Fruit fly (Drosophila melanogaster) whole organism, pupa: Measurements from ENCODE around the gene twe.

Experiments
- CG10348 ChIP-seq: fragments of 200-800 bp; sonication (Bioruptor generic); IDR thresholded peaks from 2 replicates; pipeline ENCODE4 v1.3.6; 2022; ENCODE audit warnings: missing biosample characterization, missing genetic modification characterization
- CG12605 ChIP-seq: fragments of 200-800 bp; sonication (Bioruptor generic); IDR thresholded peaks from 2 replicates; pipeline ENCODE4 v1.3.6; 2022; ENCODE audit warnings: missing biosample characterization, missing genetic modification characterization
- CG13204 ChIP-seq: fragments of 200-800 bp; sonication (Bioruptor generic); optimal IDR thresholded peaks from 2 replicates; lab custom pipeline; 2018; ENCODE audit warnings: missing biosample characterization, mild to moderate bottlenecking, missing genetic modification characterization, moderate library complexity
- CG14655 ChIP-seq: fragments of 200-800 bp; sonication (Bioruptor generic); optimal IDR thresholded peaks from 3 replicates; lab custom pipeline; 2017; ENCODE audit warnings: mild to moderate bottlenecking, missing biosample characterization, missing genetic modification reagents, missing genetic modification characterization
- CG15710 ChIP-seq: fragments of 200-800 bp; sonication (Bioruptor generic); optimal IDR thresholded peaks from 2 replicates; lab custom pipeline; 2018; ENCODE audit warnings: missing biosample characterization, mild to moderate bottlenecking, missing genetic modification characterization, moderate library complexity
- CG17806 ChIP-seq: fragments of 200-800 bp; sonication (Bioruptor generic); optimal IDR thresholded peaks from 2 replicates; lab custom pipeline; 2018; ENCODE audit warnings: missing biosample characterization, mild to moderate bottlenecking, missing genetic modification characterization, moderate library complexity
- CG32121 ChIP-seq: fragments of 200-800 bp; sonication (Bioruptor generic); IDR thresholded peaks from 2 replicates; pipeline ENCODE4 v1.3.6; 2022; ENCODE audit warnings: missing biosample characterization, missing genetic modification characterization
- CG34367 ChIP-seq: fragments of 200-800 bp; sonication (Bioruptor generic); optimal IDR thresholded peaks from 2 replicates; lab custom pipeline; 2018; ENCODE audit warnings: missing biosample characterization, mild to moderate bottlenecking, missing genetic modification characterization
- CG4496 ChIP-seq: fragments of 200-800 bp; sonication (Bioruptor generic); IDR thresholded peaks from 3 replicates; pipeline ENCODE4 v1.3.6; 2022; ENCODE audit warnings: missing biosample characterization, missing genetic modification characterization
- CG8159 ChIP-seq: fragments of 200-800 bp; sonication (Bioruptor generic); optimal IDR thresholded peaks from 3 replicates; lab custom pipeline; 2018; ENCODE audit warnings: missing biosample characterization, mild to moderate bottlenecking, missing genetic modification characterization, moderate library complexity
- CG8301 ChIP-seq: fragments of 200-800 bp; sonication (Bioruptor generic); optimal IDR thresholded peaks from 2 replicates; lab custom pipeline; 2018; ENCODE audit warnings: missing biosample characterization, mild to moderate bottlenecking, missing genetic modification characterization
- CG9948 ChIP-seq: fragments of 200-800 bp; sonication (Bioruptor generic); optimal IDR thresholded peaks from 2 replicates; lab custom pipeline; 2018; ENCODE audit warnings: missing biosample characterization, mild to moderate bottlenecking, missing genetic modification characterization, moderate library complexity
- D1 ChIP-seq: fragments of 200-800 bp; sonication (Bioruptor generic); optimal IDR thresholded peaks from 2 replicates; lab custom pipeline; 2018; ENCODE audit warnings: missing biosample characterization, mild to moderate bottlenecking, missing genetic modification characterization, moderate library complexity
- EcR ChIP-seq: fragments of 200-800 bp; sonication (Bioruptor generic); optimal IDR thresholded peaks from 3 replicates; lab custom pipeline; 2019; ENCODE audit warnings: missing biosample characterization, missing genetic modification characterization, mild to moderate bottlenecking, moderate library complexity, missing genetic modification reagents
- Ets98B ChIP-seq: fragments of 200-800 bp; sonication (Bioruptor generic); IDR thresholded peaks from 2 replicates; pipeline ENCODE4 v1.3.6; 2022; ENCODE audit warnings: missing biosample characterization, missing genetic modification characterization
- Pif1A ChIP-seq: fragments of 200-800 bp; sonication (Bioruptor generic); optimal IDR thresholded peaks from 3 replicates; lab custom pipeline; 2016; ENCODE audit warnings: missing biosample characterization, missing genetic modification characterization
- Pif1B ChIP-seq: fragments of 200-800 bp; sonication (Bioruptor generic); optimal IDR thresholded peaks from 3 replicates; lab custom pipeline; 2016; ENCODE audit warnings: missing biosample characterization, missing genetic modification characterization
- Snoo ChIP-seq: fragments of 200-800 bp; sonication (Bioruptor generic); optimal IDR thresholded peaks from 3 replicates; lab custom pipeline; 2017; ENCODE audit warnings: missing biosample characterization, mild to moderate bottlenecking, missing genetic modification characterization, inconsistent platforms
- fd96Ca ChIP-seq: fragments of 200-800 bp; sonication (Bioruptor generic); IDR thresholded peaks from 3 replicates; pipeline ENCODE4 v1.3.6; 2022; ENCODE audit warnings: missing biosample characterization, missing genetic modification characterization
- gl ChIP-seq: fragments of 200-800 bp; sonication (Bioruptor generic); optimal IDR thresholded peaks from 2 replicates; lab custom pipeline; 2018; ENCODE audit warnings: missing biosample characterization, mild to moderate bottlenecking, missing genetic modification characterization
- rn ChIP-seq: fragments of 200-800 bp; sonication (Bioruptor generic); IDR thresholded peaks from 2 replicates; pipeline ENCODE4 v1.3.6; 2022; ENCODE audit warnings: missing biosample characterization, missing genetic modification characterization

Gene twe

dm6 chr2L:16277922-16278321 is 16.2 kb upstream of the twe start:
- no peak for TF ChIP-seq EcR (GFP tag; lab: Kevin White, UChicago)

- TF ChIP-seq Ets98B, result no peak
- no peak for TF ChIP-seq CG32121 (GFP tag; lab: Robert Waterston, UW)
- TF ChIP-seq CG34367 (tag; lab: Kevin White, UChicago), result no peak
- 0 out of 3 replicates have a peak, but pooled peaks have one; percentile 35 for TF ChIP-seq CG4496 (GFP tag; lab: Robert Waterston, UW)
- TF ChIP-seq, all 21 proteins: peak for 1
Measured at dm6 chr2L:16276820-16277219, 15.1 kb upstream of the twe start.

dm6 chr2L:16275809-16276178 is 14.1 kb upstream of the twe start:
- TF ChIP-seq fd96Ca (GFP tag; lab: Robert Waterston, UW) (peak; percentile 65; the same call in 2 of the 3 replicates), EcR (GFP tag; lab: Kevin White, UChicago) (peak; percentile 89), CG8301 (tag; lab: Kevin White, UChicago) (peak; percentile 71), CG8159 (tag; lab: Kevin White, UChicago) (peak; percentile 67), CG32121 (GFP tag; lab: Robert Waterston, UW) (peak; percentile 79; the same call in 1 of the 2 replicates), Ets98B (peak; percentile 66), CG10348 (GFP tag; lab: Robert Waterston, UW) (no peak; the same call in 1 of the 2 replicates), rn (0 out of 2 replicates have a peak, but pooled peaks have one; percentile 40), CG15710 (peak; percentile 32), CG12605 (GFP tag; lab: Robert Waterston, UW) (no peak), Pif1A (GFP tag; lab: Kevin White, UChicago) (peak; percentile 68), Snoo (tag; lab: Kevin White, UChicago) (peak; percentile 15), CG4496 (GFP tag; lab: Robert Waterston, UW) (peak; percentile 82), D1 (no peak), CG9948 (tag; lab: Kevin White, UChicago) (peak; percentile 49), CG14655 (GFP tag; lab: Kevin White, UChicago) (peak; percentile 71), CG13204 (no peak), CG34367 (tag; lab: Kevin White, UChicago) (peak; percentile 7), CG17806 (tag; lab: Kevin White, UChicago) (peak; percentile 51), gl (tag; lab: Kevin White, UChicago) (no peak), Pif1B (GFP tag; lab: Kevin White, UChicago) (peak; percentile 34)

dm6 chr2L:16275177-16275808 is 13.6 kb upstream of the twe start:
- TF ChIP-seq CG12605 (GFP tag; lab: Robert Waterston, UW) (no peak), D1 (no peak), Snoo (tag; lab: Kevin White, UChicago) (no peak), EcR (GFP tag; lab: Kevin White, UChicago) (no peak), Pif1A (GFP tag; lab: Kevin White, UChicago) (no peak)

- TF ChIP-seq CG32121 (GFP tag; lab: Robert Waterston, UW) (peak; percentile 62), CG8301 (tag; lab: Kevin White, UChicago) (no peak), CG34367 (tag; lab: Kevin White, UChicago) (no peak), Pif1B (GFP tag; lab: Kevin White, UChicago) (peak; percentile 21), CG8159 (tag; lab: Kevin White, UChicago) (no peak), CG14655 (GFP tag; lab: Kevin White, UChicago) (no peak), Ets98B (no peak; the same call in 1 of the 2 replicates), fd96Ca (GFP tag; lab: Robert Waterston, UW) (peak; percentile 46; the same call in 1 of the 3 replicates), CG10348 (GFP tag; lab: Robert Waterston, UW) (no peak), CG17806 (tag; lab: Kevin White, UChicago) (no peak), gl (tag; lab: Kevin White, UChicago) (no peak), CG13204 (no peak), Pif1A (GFP tag; lab: Kevin White, UChicago) (no peak), CG4496 (GFP tag; lab: Robert Waterston, UW) (peak; percentile 44; the same call in 2 of the 3 replicates), CG9948 (tag; lab: Kevin White, UChicago) (no peak), EcR (GFP tag; lab: Kevin White, UChicago) (peak; percentile 75)
Measured at dm6 chr2L:16274100-16274499, 12.4 kb upstream of the twe start.

dm6 chr2L:16273439-16273838 is 11.8 kb upstream of the twe start:
- TF ChIP-seq CG34367 (tag; lab: Kevin White, UChicago), result no peak
- TF ChIP-seq CG14655 (GFP tag; lab: Kevin White, UChicago), result no peak
- no peak for TF ChIP-seq fd96Ca (GFP tag; lab: Robert Waterston, UW)
- no peak for TF ChIP-seq CG17806 (tag; lab: Kevin White, UChicago)
- TF ChIP-seq CG13204, result no peak
- no peak for TF ChIP-seq Snoo (tag; lab: Kevin White, UChicago)
- no peak for TF ChIP-seq CG12605 (GFP tag; lab: Robert Waterston, UW)
- no peak for TF ChIP-seq Pif1A (GFP tag; lab: Kevin White, UChicago)
- no peak for TF ChIP-seq CG4496 (GFP tag; lab: Robert Waterston, UW)
- no peak for TF ChIP-seq CG32121 (GFP tag; lab: Robert Waterston, UW)
- no peak for TF ChIP-seq gl (tag; lab: Kevin White, UChicago)
- TF ChIP-seq CG10348 (GFP tag; lab: Robert Waterston, UW), result no peak
- TF ChIP-seq CG8159 (tag; lab: Kevin White, UChicago), result no peak
- no peak for TF ChIP-seq Ets98B
- no peak for TF ChIP-seq Pif1B (GFP tag; lab: Kevin White, UChicago)
- TF ChIP-seq D1, result no peak
- TF ChIP-seq CG8301 (tag; lab: Kevin White, UChicago), result no peak
- no peak for TF ChIP-seq rn
